Worm (Caenorhabditis elegans) whole organism, early embryonic: ENCODE measurements around the gene fbxa-3.
"Not testable (repeated sequence)": the region's sequence is repeated elsewhere in the genome, so short reads cannot be mapped to it uniquely, and the experiment has no call there.

Experiments
- F13C5.2 ChIP-seq: sonication (generic microtip); optimal IDR thresholded peaks from 2 replicates; lab custom pipeline; 2017; ENCODE audit warnings: mild to moderate bottlenecking, missing genetic modification characterization, inconsistent platforms, missing compliant biosample characterization
- ama-1 ChIP-seq: fragments of 150-350 bp; optimal IDR thresholded peaks from 2 replicates; lab custom pipeline; 2014
- ceh-13 ChIP-seq: fragments of 200-800 bp; sonication (Bioruptor generic); optimal IDR thresholded peaks from 2 replicates; lab custom pipeline; 2018; ENCODE audit warnings: mild to moderate bottlenecking, missing genetic modification characterization, missing compliant biosample characterization
- ceh-36 ChIP-seq: sonication (generic microtip); optimal IDR thresholded peaks from 2 replicates; lab custom pipeline; 2016; ENCODE audit warnings: missing genetic modification characterization, inconsistent platforms, missing compliant biosample characterization
- hmbx-1 ChIP-seq: sonication (generic microtip); optimal IDR thresholded peaks from 2 replicates; lab custom pipeline; 2016; ENCODE audit warnings: mild to moderate bottlenecking, missing genetic modification characterization, missing compliant biosample characterization
- hmg-4 ChIP-seq: fragments of 200-800 bp; sonication (Bioruptor generic); optimal IDR thresholded peaks from 2 replicates; lab custom pipeline; 2018; ENCODE audit warnings: mild to moderate bottlenecking, missing genetic modification characterization, missing compliant biosample characterization
- scrt-1 ChIP-seq: fragments of 200-800 bp; sonication (Bioruptor generic); IDR thresholded peaks from 2 replicates; pipeline ENCODE4 v1.3.6; 2022; ENCODE audit warnings: missing genetic modification characterization, missing compliant biosample characterization
- tbx-37 ChIP-seq: fragments of 200-800 bp; sonication (Bioruptor generic); conservative IDR thresholded peaks from 2 replicates; pipeline ENCODE4 v1.3.6; 2022; ENCODE audit warnings: missing genetic modification reagents, missing genetic modification characterization, missing compliant biosample characterization

DNA sequence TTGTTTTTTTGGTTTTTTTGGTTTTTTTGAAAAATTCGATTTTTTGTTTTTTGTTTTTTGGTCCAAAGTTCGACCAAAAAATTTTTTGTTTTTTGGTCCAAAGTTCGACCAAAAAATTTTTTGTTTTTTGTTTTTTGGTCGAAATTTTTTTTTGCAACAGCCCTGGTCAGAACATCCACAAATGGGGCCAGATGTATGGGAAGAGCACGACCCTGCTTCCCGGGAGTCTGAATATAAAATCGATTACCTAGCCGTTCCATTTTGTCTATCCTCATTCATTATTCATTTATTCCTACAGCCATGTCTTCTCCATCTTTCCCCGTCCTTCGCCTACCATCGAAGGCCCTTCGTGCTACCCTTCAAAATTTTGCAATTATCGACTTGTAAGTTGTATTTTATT is 33.4 kb upstream of the fbxa-3 start, which contains the start of gene fbxb-95:
- TF ChIP-seq tbx-37 (GFP tag; lab: Robert Waterston, UW); ceh-13 (GFP tag; lab: Kevin White, UChicago); scrt-1 (GFP tag; lab: Robert Waterston, UW); ceh-36 (tag; lab: Kevin White, UChicago); ama-1 (lab: Kevin White, UChicago); hmbx-1 (tag; lab: Kevin White, UChicago); F13C5.2; hmg-4 (GFP tag; lab: Kevin White, UChicago): not testable (repeated sequence)
